Worm (Caenorhabditis elegans): ENCODE data around the gene Y54G2A.16.

DNA sequence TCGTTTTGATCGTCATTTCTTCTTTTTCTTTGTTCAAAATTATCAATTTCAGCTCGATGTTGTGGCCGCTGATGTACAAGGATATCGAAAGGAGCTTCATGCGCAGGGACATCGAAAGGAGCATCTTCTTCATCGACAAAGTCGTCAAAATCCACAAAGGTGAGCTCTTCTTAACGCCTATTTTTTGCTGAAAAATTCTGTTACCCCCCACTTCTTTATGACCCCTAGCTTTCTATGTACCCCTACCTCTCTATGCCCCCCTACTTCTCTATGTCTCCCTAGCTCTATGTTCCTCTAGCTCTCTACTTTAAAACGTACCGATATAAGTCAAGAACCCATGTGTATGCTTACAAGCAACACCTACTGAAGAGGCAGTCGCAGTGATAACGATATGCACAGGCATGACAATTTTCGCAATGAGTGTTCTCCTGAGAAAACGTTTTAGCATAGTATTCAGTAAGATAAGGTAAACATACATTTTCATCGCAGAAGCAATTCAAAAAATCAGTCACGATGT lies 33.1 kb upstream of the Y54G2A.16 start, which contains the start of gene Y54G2A.36:
- no peak for TF ChIP-seq ces-1 (GFP tag; optimal IDR thresholded peaks at IDR 0.05)
- TF ChIP-seq snpc-4 (tag; optimal IDR thresholded peaks at IDR 0.05), result no peak
- TF ChIP-seq nhr-2 (tag; optimal IDR thresholded peaks at IDR 0.05), result no peak
- TF ChIP-seq sem-2 (GFP tag; optimal IDR thresholded peaks at IDR 0.05), result no peak
- TF ChIP-seq nhr-12 (tag; optimal IDR thresholded peaks at IDR 0.05), result no peak
- no peak for TF ChIP-seq blmp-1 (tag; optimal IDR thresholded peaks at IDR 0.05)
- TF ChIP-seq tbx-8 (GFP tag; optimal IDR thresholded peaks at IDR 0.05), result no peak
- TF ChIP-seq M03D4.4 (tag; optimal IDR thresholded peaks at IDR 0.05), result no peak
- no peak for TF ChIP-seq mep-1 (tag; optimal IDR thresholded peaks at IDR 0.05)
- TF ChIP-seq ztf-11 (tag; optimal IDR thresholded peaks at IDR 0.05), result no peak

Measured in whole organism, mixed stage, embryonic.